Fruit fly (Drosophila melanogaster): ENCODE measurements around the gene Pp2B-14D.

Pp2B-14D gene

DNA sequence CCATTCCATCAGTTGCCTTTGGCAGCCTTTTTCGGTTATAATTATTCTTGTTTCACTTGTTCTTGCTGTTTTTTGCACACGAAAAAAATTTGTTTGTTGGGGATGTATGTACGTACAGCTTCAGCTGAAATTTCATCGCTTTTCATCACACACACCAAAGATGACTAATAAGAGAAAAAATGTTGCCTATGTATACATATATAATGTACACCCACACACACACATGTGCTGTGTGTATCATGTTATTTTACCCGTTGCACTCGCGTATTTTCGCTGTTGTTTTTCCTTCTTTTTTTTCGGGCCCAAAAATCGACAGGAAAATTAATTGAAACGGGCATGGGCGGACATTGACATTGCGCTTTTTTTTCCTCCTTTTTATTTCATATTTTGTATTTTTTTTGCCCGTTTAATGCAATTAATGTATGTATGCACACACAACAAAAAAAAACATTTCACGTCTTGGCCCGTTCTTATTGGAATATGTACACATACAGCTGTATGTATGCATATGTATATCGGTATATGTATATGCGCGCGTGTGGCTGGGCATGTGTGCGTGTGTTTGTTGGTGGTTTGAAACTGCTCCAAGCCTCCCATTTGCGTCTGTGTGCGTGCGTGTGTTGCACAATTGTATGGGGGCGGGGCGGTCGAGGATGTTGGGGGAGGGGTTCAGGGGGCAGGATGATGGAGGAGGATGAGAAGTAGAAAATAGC lies 26.5 kb upstream of the Pp2B-14D start:
- peak; percentile 65 for TF ChIP-seq CG8478 (optimal IDR thresholded peaks at IDR 0.05)
- TF ChIP-seq psq (optimal IDR thresholded peaks at IDR 0.05), result no peak
- TF ChIP-seq pan (optimal IDR thresholded peaks at IDR 0.05), result peak; percentile 28

- TF ChIP-seq usp (GFP tag; optimal IDR thresholded peaks at IDR 0.05), result no peak
- no peak for TF ChIP-seq Dll (optimal IDR thresholded peaks at IDR 0.05)
- no peak for TF ChIP-seq EcR (GFP tag; optimal IDR thresholded peaks at IDR 0.05)
- no peak for TF ChIP-seq psq (optimal IDR thresholded peaks at IDR 0.05)
- no peak for TF ChIP-seq CG8478 (optimal IDR thresholded peaks at IDR 0.05)
- TF ChIP-seq pan (optimal IDR thresholded peaks at IDR 0.05), result no peak
These were observed 25.8 kb upstream of the Pp2B-14D start for dm6 chrX:16585569-16585968.

dm6 chrX:16583730-16584129 lies 23.9 kb upstream of the Pp2B-14D start:
- TF ChIP-seq Dll (optimal IDR thresholded peaks at IDR 0.05), result no peak
- TF ChIP-seq pan (optimal IDR thresholded peaks at IDR 0.05), result no peak

dm6 chrX:16582145-16582544 lies 22.3 kb upstream of the Pp2B-14D start:
- no peak for TF ChIP-seq usp (GFP tag; optimal IDR thresholded peaks at IDR 0.05)
- no peak for TF ChIP-seq Dll (optimal IDR thresholded peaks at IDR 0.05)
- TF ChIP-seq EcR (GFP tag; optimal IDR thresholded peaks at IDR 0.05), result no peak
- TF ChIP-seq pan (optimal IDR thresholded peaks at IDR 0.05), result no peak
- no peak for TF ChIP-seq psq (optimal IDR thresholded peaks at IDR 0.05)
- TF ChIP-seq CG8478 (optimal IDR thresholded peaks at IDR 0.05), result no peak

DNA sequence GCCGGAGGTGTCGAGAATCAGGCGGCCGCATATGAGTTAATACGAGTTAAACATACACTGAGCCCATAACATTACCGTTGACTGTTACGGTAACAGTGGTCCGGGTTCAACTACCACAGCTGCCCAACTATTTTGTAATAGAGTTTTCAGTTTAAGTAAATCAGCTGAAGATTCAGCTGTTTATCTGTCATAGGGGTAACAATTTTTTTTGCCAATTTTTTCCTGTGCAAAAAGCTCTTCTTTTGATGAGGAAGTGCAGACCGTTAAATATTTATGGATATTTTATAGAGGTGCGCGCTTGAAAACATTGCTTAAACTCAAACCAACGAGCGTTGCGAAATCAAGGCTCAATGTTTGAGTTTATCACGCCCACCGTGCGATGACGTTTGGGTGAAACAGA lies 21.9 kb upstream of the Pp2B-14D start:
- TF ChIP-seq usp (GFP tag; optimal IDR thresholded peaks at IDR 0.05) (no peak), EcR (GFP tag; optimal IDR thresholded peaks at IDR 0.05) (no peak), psq (optimal IDR thresholded peaks at IDR 0.05) (no peak), Dll (optimal IDR thresholded peaks at IDR 0.05) (no peak), pan (optimal IDR thresholded peaks at IDR 0.05) (no peak), CG8478 (optimal IDR thresholded peaks at IDR 0.05) (no peak)

DNA sequence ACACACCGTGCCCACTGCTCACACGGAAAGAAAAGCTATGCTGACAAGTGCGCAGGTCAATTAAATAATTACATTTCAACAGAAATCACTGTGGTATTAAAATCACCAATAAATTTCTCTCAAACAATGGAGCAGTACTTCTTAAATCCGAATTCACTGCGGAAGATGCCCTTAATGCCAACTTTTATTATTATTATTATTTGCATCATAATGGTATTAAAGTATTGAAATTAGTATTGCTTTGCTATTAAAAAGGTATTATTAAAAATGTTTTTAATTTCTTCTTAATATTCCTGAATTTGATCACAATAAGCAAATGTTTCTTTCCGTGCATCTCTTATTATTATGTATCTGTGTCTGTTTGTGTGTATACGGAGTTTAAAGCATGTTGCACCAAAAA lies 20.2 kb upstream of the Pp2B-14D start:
- TF ChIP-seq EcR (GFP tag; optimal IDR thresholded peaks at IDR 0.05) (no peak), psq (optimal IDR thresholded peaks at IDR 0.05) (no peak), pan (optimal IDR thresholded peaks at IDR 0.05) (no peak), usp (GFP tag; optimal IDR thresholded peaks at IDR 0.05) (no peak), Dll (optimal IDR thresholded peaks at IDR 0.05) (no peak), CG8478 (optimal IDR thresholded peaks at IDR 0.05) (no peak)

DNA sequence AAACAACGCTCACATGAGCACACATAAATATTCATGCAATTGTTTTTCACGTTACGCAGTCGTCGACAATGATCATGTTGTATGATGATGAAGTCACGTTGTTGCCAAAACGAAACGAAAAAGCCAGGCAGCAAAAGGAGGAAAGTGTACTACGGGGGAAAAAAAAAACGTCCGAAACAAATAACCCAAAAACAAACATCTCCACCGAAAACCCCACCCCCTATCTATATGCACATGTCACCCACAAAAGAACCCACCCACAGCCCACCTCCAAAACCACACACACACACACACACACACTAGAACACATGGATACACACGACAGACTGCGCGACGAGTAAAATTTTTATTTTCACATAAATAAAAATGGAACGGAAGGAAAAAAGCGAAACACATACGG lies 15.3 kb upstream of the Pp2B-14D start:
- TF ChIP-seq Dll (optimal IDR thresholded peaks at IDR 0.05) (no peak), usp (GFP tag; optimal IDR thresholded peaks at IDR 0.05) (no peak), pan (optimal IDR thresholded peaks at IDR 0.05) (no peak), CG8478 (optimal IDR thresholded peaks at IDR 0.05) (no peak), EcR (GFP tag; optimal IDR thresholded peaks at IDR 0.05) (no peak), psq (optimal IDR thresholded peaks at IDR 0.05) (no peak)

DNA sequence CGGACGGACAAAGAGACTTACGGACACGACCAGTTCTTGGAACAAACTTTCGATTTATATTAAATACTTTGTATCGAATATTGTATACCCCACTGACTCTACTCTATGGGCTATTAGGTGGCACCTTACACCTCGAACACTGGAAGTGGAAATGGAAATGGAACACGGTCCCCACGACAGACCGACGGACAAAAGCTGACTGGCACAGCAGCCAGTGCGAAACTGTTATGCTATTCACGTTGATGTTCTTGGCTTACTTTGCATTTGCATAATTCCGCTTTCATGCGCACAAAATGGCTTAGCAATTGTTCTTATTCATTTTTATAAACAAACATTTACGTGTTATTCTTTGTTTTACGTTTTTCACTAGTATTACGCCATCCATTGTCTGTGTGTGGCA lies 14.3 kb upstream of the Pp2B-14D start:
- TF ChIP-seq Dll (optimal IDR thresholded peaks at IDR 0.05) (no peak), CG8478 (optimal IDR thresholded peaks at IDR 0.05) (no peak), EcR (GFP tag; optimal IDR thresholded peaks at IDR 0.05) (no peak), psq (optimal IDR thresholded peaks at IDR 0.05) (no peak), usp (GFP tag; optimal IDR thresholded peaks at IDR 0.05) (no peak), pan (optimal IDR thresholded peaks at IDR 0.05) (no peak)

DNA sequence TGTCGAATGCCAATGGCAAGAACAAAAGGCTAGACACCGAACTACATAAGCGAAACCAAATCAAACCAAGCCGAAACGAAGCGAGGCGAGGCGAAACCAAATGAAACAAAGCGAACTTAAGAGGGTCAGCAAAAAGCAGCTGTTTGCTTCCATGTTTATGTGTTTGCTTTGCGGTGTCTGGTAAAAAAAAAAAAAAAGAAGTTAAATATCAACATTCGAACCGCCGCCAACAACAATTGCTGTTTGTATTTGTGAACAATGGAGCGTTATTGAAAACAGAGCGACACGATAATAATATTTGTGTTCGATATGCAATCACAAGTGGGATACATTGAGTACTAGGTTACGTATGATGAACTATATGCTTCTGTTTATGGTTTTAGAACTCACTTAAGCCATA lies 13.8 kb upstream of the Pp2B-14D start:
- TF ChIP-seq psq (optimal IDR thresholded peaks at IDR 0.05), result no peak
- no peak for TF ChIP-seq CG8478 (optimal IDR thresholded peaks at IDR 0.05)
- no peak for TF ChIP-seq usp (GFP tag; optimal IDR thresholded peaks at IDR 0.05)
- no peak for TF ChIP-seq Dll (optimal IDR thresholded peaks at IDR 0.05)
- no peak for TF ChIP-seq pan (optimal IDR thresholded peaks at IDR 0.05)
- TF ChIP-seq EcR (GFP tag; optimal IDR thresholded peaks at IDR 0.05), result no peak

DNA sequence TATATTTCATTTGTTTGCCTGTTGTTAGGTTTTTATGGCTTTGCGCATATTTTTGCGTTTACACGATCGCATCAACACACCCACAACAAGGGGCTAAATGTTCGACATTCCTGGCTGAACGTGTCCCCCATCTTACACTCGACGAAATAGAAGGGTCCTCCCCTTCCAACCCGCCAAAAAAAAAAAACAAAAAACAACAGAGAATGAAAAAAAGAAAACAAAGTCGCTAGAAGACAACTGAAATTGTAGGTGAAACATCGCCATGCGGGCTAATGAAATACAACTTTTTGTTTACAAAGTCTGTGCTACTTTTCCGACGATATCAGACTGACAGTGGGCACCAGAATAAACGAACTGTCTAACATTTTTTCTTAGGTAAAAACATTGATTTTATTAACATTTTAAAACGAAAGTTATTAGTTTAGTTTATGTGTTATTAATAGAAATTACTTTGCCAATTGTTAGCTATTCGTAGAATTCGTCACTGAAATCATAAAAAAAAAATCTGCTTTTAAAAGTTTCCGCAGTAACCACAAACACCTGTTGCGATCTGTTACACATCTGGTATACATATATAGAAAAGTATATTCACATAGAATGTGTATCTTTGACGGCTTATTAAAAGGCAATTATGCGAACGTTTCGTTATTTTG lies 10.9 kb upstream of the Pp2B-14D start:
- TF ChIP-seq Dll (optimal IDR thresholded peaks at IDR 0.05), result no peak
- TF ChIP-seq usp (GFP tag; optimal IDR thresholded peaks at IDR 0.05), result no peak
- TF ChIP-seq pan (optimal IDR thresholded peaks at IDR 0.05), result no peak
- TF ChIP-seq psq (optimal IDR thresholded peaks at IDR 0.05), result no peak
- TF ChIP-seq EcR (GFP tag; optimal IDR thresholded peaks at IDR 0.05), result no peak
- TF ChIP-seq CG8478 (optimal IDR thresholded peaks at IDR 0.05), result no peak

DNA sequence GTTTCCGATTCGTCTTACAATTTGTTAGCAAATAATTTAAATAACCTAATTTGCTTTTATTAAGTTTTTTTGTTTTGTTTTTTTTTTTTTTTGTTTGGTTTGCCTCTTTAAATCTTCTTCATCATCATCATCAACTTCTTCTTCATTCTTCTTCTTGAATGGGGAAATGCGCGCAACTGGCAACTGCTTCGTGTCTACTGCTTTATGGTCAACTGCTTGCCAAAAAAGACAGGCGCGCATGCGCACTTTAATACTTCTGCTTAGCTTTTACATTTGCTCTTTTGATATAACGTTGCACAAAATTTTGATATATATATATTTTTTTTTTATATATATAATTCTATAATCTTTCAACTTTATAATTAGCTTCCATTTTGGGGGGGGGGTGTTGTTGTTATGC lies 5.6 kb upstream of the Pp2B-14D start:
- no peak for TF ChIP-seq psq (optimal IDR thresholded peaks at IDR 0.05)

dm6 chrX:16562259-16562658 lies 2.4 kb upstream of the Pp2B-14D start:
- TF ChIP-seq pan (optimal IDR thresholded peaks at IDR 0.05), result no peak
- TF ChIP-seq psq (optimal IDR thresholded peaks at IDR 0.05), result no peak
- no peak for TF ChIP-seq Dll (optimal IDR thresholded peaks at IDR 0.05)
- TF ChIP-seq usp (GFP tag; optimal IDR thresholded peaks at IDR 0.05), result no peak
- no peak for TF ChIP-seq EcR (GFP tag; optimal IDR thresholded peaks at IDR 0.05)
- TF ChIP-seq CG8478 (optimal IDR thresholded peaks at IDR 0.05), result no peak

All from whole organism.